Worm (Caenorhabditis elegans): ENCODE data around the gene nhr-219.

nhr-219 gene

DNA sequence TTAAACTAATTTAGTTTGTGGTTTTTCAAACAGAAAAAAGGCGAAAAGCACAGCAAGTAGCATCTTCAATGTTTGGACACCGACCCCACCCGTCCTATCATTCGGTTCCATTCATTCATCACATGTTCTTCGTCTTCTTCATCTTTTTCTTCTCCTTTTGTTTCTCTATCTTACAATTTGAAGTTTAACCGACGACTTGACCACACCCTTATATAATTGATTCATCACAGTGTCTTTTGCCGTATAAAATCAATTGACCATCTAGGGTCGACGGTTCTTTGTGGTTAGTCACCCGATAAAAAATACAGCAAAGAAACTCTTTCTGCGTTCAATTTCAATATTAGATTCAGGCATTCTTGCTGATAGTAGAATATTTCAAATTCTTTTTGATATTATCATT lies 30.9 kb downstream of the nhr-219 start:
- TF ChIP-seq nhr-6 (tag; optimal IDR thresholded peaks at IDR 0.05): no peak
- TF ChIP-seq fos-1 (tag; optimal IDR thresholded peaks at IDR 0.05): peak; percentile 80
- TF ChIP-seq nhr-129 (tag; optimal IDR thresholded peaks at IDR 0.05): peak; percentile 48
- no peak for TF ChIP-seq ztf-1 (GFP tag; conservative IDR thresholded peaks at IDR 0.05)
- TF ChIP-seq R02D3.7 (tag; optimal IDR thresholded peaks at IDR 0.05): no peak
- TF ChIP-seq nhr-25 (tag; optimal IDR thresholded peaks at IDR 0.05): peak; percentile 22
- TF ChIP-seq nhr-21 (tag; optimal IDR thresholded peaks at IDR 0.05): peak; percentile 31
- peak; percentile 29 for TF ChIP-seq gmeb-1 (tag; optimal IDR thresholded peaks at IDR 0.05)
- TF ChIP-seq nhr-10 (tag; optimal IDR thresholded peaks at IDR 0.05): no peak
- peak; percentile 40 for TF ChIP-seq sma-3 (GFP tag; optimal IDR thresholded peaks at IDR 0.05)
- TF ChIP-seq lin-11 (tag; optimal IDR thresholded peaks at IDR 0.05): no peak
- TF ChIP-seq zag-1 (tag; optimal IDR thresholded peaks at IDR 0.05): no peak
- no peak for TF ChIP-seq nhr-77 (tag; optimal IDR thresholded peaks at IDR 0.05)
- TF ChIP-seq snpc-4 (tag; optimal IDR thresholded peaks at IDR 0.05): no peak
- TF ChIP-seq F13H6.1 (tag; optimal IDR thresholded peaks at IDR 0.05): no peak
- no peak for TF ChIP-seq elt-3 (tag; optimal IDR thresholded peaks at IDR 0.05)
- TF ChIP-seq ama-1 (optimal IDR thresholded peaks at IDR 0.05): peak; percentile 77
- TF ChIP-seq lsy-2 (tag; optimal IDR thresholded peaks at IDR 0.05): peak in 1 of 2 experiments; percentile 24
- TF ChIP-seq nhr-237 (tag; optimal IDR thresholded peaks at IDR 0.05): no peak
- TF ChIP-seq sma-9 (GFP tag; optimal IDR thresholded peaks at IDR 0.05): peak; percentile 64
- TF ChIP-seq sma-9 (tag; optimal IDR thresholded peaks at IDR 0.05): no peak
- TF ChIP-seq blmp-1 (tag; optimal IDR thresholded peaks at IDR 0.05; ENCODE audit: insufficient read depth): peak; percentile 10
- no peak for TF ChIP-seq Y55F3AM.14 (GFP tag; optimal IDR thresholded peaks at IDR 0.05)
- no peak for TF ChIP-seq ztf-11 (tag; optimal IDR thresholded peaks at IDR 0.05)
- peak; percentile 36 for TF ChIP-seq crh-2 (tag; optimal IDR thresholded peaks at IDR 0.05)

DNA sequence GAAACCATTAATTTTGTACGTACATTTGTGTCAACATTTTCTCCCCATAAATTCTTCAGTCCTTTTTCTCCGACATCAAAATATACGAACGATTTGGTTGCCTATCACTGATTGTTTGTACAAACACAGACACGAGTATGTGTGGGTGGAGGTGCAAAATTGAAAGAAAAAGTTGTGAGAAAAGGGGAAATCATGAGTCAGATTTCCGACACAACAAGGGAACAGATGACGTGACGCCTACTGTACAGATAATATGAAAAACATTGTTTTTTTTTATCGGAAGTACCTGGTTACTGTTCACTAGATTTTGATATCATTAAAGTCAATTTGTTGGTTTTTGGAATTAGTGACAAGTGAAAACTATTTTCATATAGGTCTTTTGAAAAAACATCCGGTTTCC lies 31.7 kb downstream of the nhr-219 start:
- TF ChIP-seq nhr-10 (tag; optimal IDR thresholded peaks at IDR 0.05) (no peak), zag-1 (tag; optimal IDR thresholded peaks at IDR 0.05) (no peak), sma-3 (GFP tag; optimal IDR thresholded peaks at IDR 0.05) (peak; percentile 35), sma-9 (GFP tag; optimal IDR thresholded peaks at IDR 0.05) (no peak), sma-9 (tag; optimal IDR thresholded peaks at IDR 0.05) (no peak), lsy-2 (tag; optimal IDR thresholded peaks at IDR 0.05) (no peak)

- TF ChIP-seq nhr-6 (tag; optimal IDR thresholded peaks at IDR 0.05) (no peak), nhr-10 (tag; optimal IDR thresholded peaks at IDR 0.05) (no peak), ztf-4 (tag; optimal IDR thresholded peaks at IDR 0.05) (no peak), alr-1 (tag; optimal IDR thresholded peaks at IDR 0.05) (no peak), elt-1 (tag; optimal IDR thresholded peaks at IDR 0.05) (no peak), snpc-4 (tag; optimal IDR thresholded peaks at IDR 0.05) (no peak), sma-3 (GFP tag; optimal IDR thresholded peaks at IDR 0.05) (no peak), ceh-16 (tag; optimal IDR thresholded peaks at IDR 0.05) (no peak)
Observed at ce11 chrV:8932318-8932717, 33.7 kb downstream of the nhr-219 start, which contains the start of gene H14N18.2. Gene H14N18.2, plus strand, starts transcription at chrV:8932618.

DNA sequence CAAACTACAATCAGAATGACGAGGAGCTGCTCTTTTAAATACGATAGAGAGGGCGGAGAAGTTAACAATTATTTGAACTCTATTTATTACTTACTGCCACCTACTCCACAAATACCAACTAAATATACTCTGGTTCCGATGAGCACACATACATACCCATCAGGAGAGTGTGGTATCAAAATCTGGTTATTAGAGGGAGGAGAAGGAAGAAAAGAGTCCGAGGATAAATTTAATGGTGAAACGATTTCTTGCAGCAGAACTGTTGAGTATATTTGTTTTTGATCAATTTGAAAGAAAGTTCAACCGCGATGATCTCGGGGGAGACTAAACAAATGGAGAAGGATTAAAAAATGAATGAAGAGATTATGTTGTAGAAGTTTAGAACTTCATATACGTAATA lies 37.0 kb downstream of the nhr-219 start, which contains the start of gene H14N18.4:
Gene H14N18.4, minus strand, starts transcription at position 12 of the 400 bp plus-strand sequence.
- TF ChIP-seq lin-11 (tag; optimal IDR thresholded peaks at IDR 0.05) (no peak), nhr-23 (tag; optimal IDR thresholded peaks at IDR 0.05) (no peak), mdl-1 (tag; optimal IDR thresholded peaks at IDR 0.05) (no peak), ztf-1 (GFP tag; conservative IDR thresholded peaks at IDR 0.05) (no peak), mbf-1 (tag; optimal IDR thresholded peaks at IDR 0.05) (no peak), nhr-6 (tag; optimal IDR thresholded peaks at IDR 0.05) (no peak), ztf-11 (tag; optimal IDR thresholded peaks at IDR 0.05) (no peak), F13H6.1 (tag; optimal IDR thresholded peaks at IDR 0.05) (no peak), sem-4 (tag; optimal IDR thresholded peaks at IDR 0.05) (no peak), snpc-4 (tag; optimal IDR thresholded peaks at IDR 0.05) (no peak)

DNA sequence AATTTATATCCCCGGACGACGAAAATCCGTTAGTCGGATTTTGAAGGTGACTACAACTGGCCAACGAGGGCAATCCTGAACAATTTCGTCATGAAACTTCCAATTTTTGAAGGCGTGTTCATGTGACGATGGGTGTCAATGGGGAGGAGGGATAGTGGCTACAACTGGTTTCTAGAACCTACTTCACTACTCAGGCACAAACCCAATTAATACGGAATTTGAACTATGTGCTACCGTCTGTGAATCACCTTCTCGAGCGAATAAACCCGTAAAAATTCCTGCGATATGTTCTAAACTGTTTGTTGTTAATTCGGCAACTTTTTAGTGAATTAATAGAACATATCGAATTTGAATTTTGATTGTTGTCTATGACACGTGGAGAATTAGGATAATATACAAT lies 38.3 kb downstream of the nhr-219 start:
- TF ChIP-seq R02D3.7 (tag; optimal IDR thresholded peaks at IDR 0.05) (no peak), crh-2 (tag; optimal IDR thresholded peaks at IDR 0.05) (no peak), unc-62 (GFP tag; optimal IDR thresholded peaks at IDR 0.05) (no peak)
